Fruit fly (Drosophila melanogaster) whole organism, embryonic: Measurements from ENCODE around the gene Cyp4ac2.

Source experiments
- BEAF-32 ChIP-seq: fragments of 200-800 bp; sonication (Bioruptor generic); optimal IDR thresholded peaks from 3 replicates; lab custom pipeline; 2017; ENCODE audit warnings: missing biosample characterization, missing genetic modification characterization, mild to moderate bottlenecking, moderate library complexity, missing genetic modification reagents
- CG10267 ChIP-seq: fragments of 200-800 bp; sonication (Bioruptor generic); optimal IDR thresholded peaks from 2 replicates; lab custom pipeline; 2018; ENCODE audit warnings: missing biosample characterization, mild to moderate bottlenecking, missing genetic modification characterization, moderate library complexity
- CG10959 ChIP-seq: fragments of 200-800 bp; sonication (Bioruptor generic); IDR thresholded peaks from 2 replicates; pipeline ENCODE4 v1.3.6; 2022; ENCODE audit warnings: missing biosample characterization, missing genetic modification characterization
- CG11093 ChIP-seq: fragments of 200-800 bp; sonication (Bioruptor generic); IDR thresholded peaks from 3 replicates; pipeline ENCODE4 v1.3.6; 2022; ENCODE audit warnings: missing biosample characterization, missing genetic modification characterization
- CG11560 ChIP-seq: fragments of 200-800 bp; sonication (Bioruptor generic); IDR thresholded peaks from 3 replicates; pipeline ENCODE4 v1.3.6; 2022; ENCODE audit warnings: missing biosample characterization, missing genetic modification characterization
- CG11695 ChIP-seq: fragments of 200-800 bp; sonication (Bioruptor generic); IDR thresholded peaks from 3 replicates; pipeline ENCODE4 v1.3.6; 2022; ENCODE audit warnings: missing biosample characterization, missing genetic modification characterization
- CG11696 ChIP-seq: fragments of 200-800 bp; sonication (Bioruptor generic); IDR thresholded peaks from 2 replicates; pipeline ENCODE4 v1.3.6; 2022; ENCODE audit warnings: missing biosample characterization, missing genetic modification characterization
- CG12659 ChIP-seq: fragments of 200-800 bp; sonication (Bioruptor generic); optimal IDR thresholded peaks from 3 replicates; lab custom pipeline; 2017; ENCODE audit warnings: mild to moderate bottlenecking, missing biosample characterization, missing genetic modification reagents, missing genetic modification characterization
- CG1529 ChIP-seq: fragments of 200-800 bp; sonication (Bioruptor generic); optimal IDR thresholded peaks from 3 replicates; lab custom pipeline; 2018; ENCODE audit warnings: missing biosample characterization, missing genetic modification characterization
- CG16779 ChIP-seq: fragments of 200-800 bp; sonication (Bioruptor generic); IDR thresholded peaks from 2 replicates; pipeline ENCODE4 v1.3.6; 2022; ENCODE audit warnings: missing biosample characterization, missing genetic modification characterization
- CG16813 ChIP-seq: fragments of 200-800 bp; sonication (Bioruptor generic); IDR thresholded peaks from 3 replicates; pipeline ENCODE4 v1.3.6; 2022; ENCODE audit warnings: missing biosample characterization, missing genetic modification characterization; ENCODE audit not compliant: partially characterized antibody
- CG17361 ChIP-seq: fragments of 200-800 bp; sonication (Bioruptor generic); IDR thresholded peaks from 3 replicates; pipeline ENCODE4 v1.3.6; 2022; ENCODE audit warnings: missing biosample characterization, missing genetic modification characterization
- CG18764 ChIP-seq: fragments of 200-800 bp; sonication (Bioruptor generic); optimal IDR thresholded peaks from 3 replicates; lab custom pipeline; 2016; ENCODE audit warnings: missing biosample characterization, missing genetic modification characterization
- CG33557 ChIP-seq: fragments of 200-800 bp; sonication (Bioruptor generic); optimal IDR thresholded peaks from 2 replicates; lab custom pipeline; 2019; ENCODE audit warnings: missing biosample characterization, mild to moderate bottlenecking, missing genetic modification characterization, moderate library complexity
- CG34422 ChIP-seq: fragments of 200-800 bp; sonication (Bioruptor generic); IDR thresholded peaks from 3 replicates; pipeline ENCODE4 v1.3.6; 2022; ENCODE audit warnings: missing biosample characterization, missing genetic modification characterization
- CG3847 ChIP-seq: fragments of 200-800 bp; sonication (Bioruptor generic); IDR thresholded peaks from 2 replicates; pipeline ENCODE4 v1.3.6; 2022; ENCODE audit warnings: missing biosample characterization, missing genetic modification characterization
- CG4617 ChIP-seq: fragments of 200-800 bp; sonication (Bioruptor generic); optimal IDR thresholded peaks from 3 replicates; lab custom pipeline; 2016; ENCODE audit warnings: missing biosample characterization, missing genetic modification characterization, borderline replicate concordance
- CG5245 ChIP-seq: fragments of 200-800 bp; sonication (Bioruptor generic); optimal IDR thresholded peaks from 3 replicates; lab custom pipeline; 2016; ENCODE audit warnings: missing biosample characterization, missing genetic modification characterization
- CG6683 ChIP-seq: fragments of 200-800 bp; sonication (Bioruptor generic); optimal IDR thresholded peaks from 2 replicates; lab custom pipeline; 2017; ENCODE audit warnings: missing biosample characterization, mild to moderate bottlenecking, missing genetic modification characterization, missing genetic modification reagents
- CG7839 ChIP-seq: fragments of 200-800 bp; sonication (Bioruptor generic); optimal IDR thresholded peaks from 3 replicates; lab custom pipeline; 2018; ENCODE audit warnings: missing biosample characterization, mild to moderate bottlenecking, missing genetic modification characterization, moderate library complexity
- CG8359 ChIP-seq: fragments of 200-800 bp; sonication (Bioruptor generic); optimal IDR thresholded peaks from 2 replicates; lab custom pipeline; 2017; ENCODE audit warnings: missing biosample characterization, mild to moderate bottlenecking, missing genetic modification characterization, borderline replicate concordance
- D ChIP-seq, 2 experiments: fragments of 200-800 bp in 1 of 2; fragments of >200 bp in 1 of 2; sonication (Bioruptor generic) in 1 of 2; optimal IDR thresholded peaks; 2 replicates in 1 of 2; 3 replicates in 1 of 2; lab custom pipeline; 2017; ENCODE audit warnings: mild to moderate bottlenecking in 1 of 2, missing biosample characterization in 1 of 2, missing genetic modification characterization in 1 of 2, missing genetic modification reagents in 1 of 2
- Dfd ChIP-seq, 2 experiments: fragments of >200 bp; optimal IDR thresholded peaks; 2 replicates each; lab custom pipeline; 2017; ENCODE audit warnings: missing biosample characterization in 2 of 2, missing genetic modification characterization in 2 of 2
- GATAe ChIP-seq: fragments of 200-800 bp; sonication (Bioruptor generic); conservative IDR thresholded peaks from 2 replicates; pipeline ENCODE4 v1.3.6; 2022; ENCODE audit warnings: missing biosample characterization, missing genetic modification characterization
- Gsc ChIP-seq: fragments of 200-800 bp; sonication (Bioruptor generic); IDR thresholded peaks from 2 replicates; pipeline ENCODE4 v1.3.6; 2022; ENCODE audit warnings: missing biosample characterization, missing genetic modification characterization
- HLH3B ChIP-seq: fragments of 200-800 bp; sonication (Bioruptor generic); IDR thresholded peaks from 2 replicates; pipeline ENCODE4 v1.3.6; 2022; ENCODE audit warnings: missing biosample characterization, missing genetic modification characterization
- Hr78 ChIP-seq, 2 experiments: fragments of 200-800 bp in 1 of 2; fragments of >200 bp in 1 of 2; sonication (Bioruptor generic) in 1 of 2; optimal IDR thresholded peaks; 2 replicates each; lab custom pipeline; 2017 to 2019; ENCODE audit warnings: missing biosample characterization in 2 of 2, missing genetic modification characterization in 2 of 2, mild to moderate bottlenecking in 1 of 2, moderate library complexity in 1 of 2
- Hsf ChIP-seq: fragments of 200-800 bp; sonication (Bioruptor generic); optimal IDR thresholded peaks from 3 replicates; lab custom pipeline; 2016; ENCODE audit warnings: missing biosample characterization, missing genetic modification characterization
- MTF-1 ChIP-seq: fragments of 200-800 bp; sonication (Bioruptor generic); optimal IDR thresholded peaks from 2 replicates; lab custom pipeline; 2018; ENCODE audit warnings: missing biosample characterization, mild to moderate bottlenecking, missing genetic modification characterization, borderline replicate concordance
- Nf-YA ChIP-seq: fragments of 200-800 bp; sonication (Bioruptor generic); IDR thresholded peaks from 2 replicates; pipeline ENCODE4 v1.3.6; 2022; ENCODE audit warnings: missing biosample characterization, missing genetic modification characterization
- Xrp1 ChIP-seq: fragments of 200-800 bp; sonication (Bioruptor generic); IDR thresholded peaks from 2 replicates; pipeline ENCODE4 v1.3.6; 2022; ENCODE audit warnings: missing biosample characterization, missing genetic modification characterization
- aop ChIP-seq: fragments of 200-800 bp; sonication (Bioruptor generic); IDR thresholded peaks from 2 replicates; pipeline ENCODE4 v1.3.6; 2022; ENCODE audit warnings: missing biosample characterization, missing genetic modification characterization
- dpn ChIP-seq, 2 experiments: fragments of 200-800 bp; sonication (Bioruptor generic); optimal IDR thresholded peaks; 3 replicates each; lab custom pipeline; 2016; ENCODE audit warnings: missing biosample characterization in 2 of 2, missing genetic modification characterization in 2 of 2
- ems ChIP-seq: fragments of 200-800 bp; sonication (Bioruptor generic); optimal IDR thresholded peaks from 3 replicates; lab custom pipeline; 2016; ENCODE audit warnings: missing biosample characterization, missing genetic modification characterization
- fd3F ChIP-seq: fragments of 200-800 bp; sonication (Bioruptor generic); optimal IDR thresholded peaks from 2 replicates; lab custom pipeline; 2018; ENCODE audit warnings: missing biosample characterization, mild to moderate bottlenecking, missing genetic modification characterization, moderate library complexity
- fd96Cb ChIP-seq: fragments of 200-800 bp; sonication (Bioruptor generic); optimal IDR thresholded peaks from 2 replicates; lab custom pipeline; 2018; ENCODE audit warnings: missing biosample characterization, mild to moderate bottlenecking, missing genetic modification characterization, moderate library complexity
- her ChIP-seq: fragments of 200-800 bp; sonication (Bioruptor generic); optimal IDR thresholded peaks from 2 replicates; lab custom pipeline; 2016; ENCODE audit warnings: missing biosample characterization, missing genetic modification characterization
- klu ChIP-seq: fragments of 200-800 bp; sonication (Bioruptor generic); IDR thresholded peaks from 2 replicates; pipeline ENCODE4 v1.3.6; 2022; ENCODE audit warnings: missing biosample characterization, missing genetic modification characterization
- lov ChIP-seq, 2 experiments: fragments of 200-800 bp in 1 of 2; fragments of >200 bp in 1 of 2; sonication (Bioruptor generic) in 1 of 2; IDR thresholded peaks in 1 of 2; optimal IDR thresholded peaks in 1 of 2; 2 replicates in 1 of 2; 3 replicates in 1 of 2; pipeline versions ENCODE4 v1.3.6 to Lab custom; 2017 to 2022; ENCODE audit warnings: missing biosample characterization in 1 of 2, missing genetic modification characterization in 1 of 2
- oc ChIP-seq: fragments of 200-800 bp; sonication (Bioruptor generic); optimal IDR thresholded peaks from 2 replicates; lab custom pipeline; 2018; ENCODE audit warnings: missing biosample characterization, mild to moderate bottlenecking, missing genetic modification characterization, moderate library complexity
- pzg ChIP-seq: fragments of 200-800 bp; sonication (Bioruptor generic); optimal IDR thresholded peaks from 3 replicates; lab custom pipeline; 2018; ENCODE audit warnings: missing biosample characterization, mild to moderate bottlenecking, missing genetic modification characterization, moderate library complexity
- ranshi ChIP-seq: fragments of 200-800 bp; sonication (Bioruptor generic); IDR thresholded peaks from 2 replicates; pipeline ENCODE4 v1.3.6; 2022; ENCODE audit warnings: missing biosample characterization, missing genetic modification characterization
- rib ChIP-seq: fragments of 200-800 bp; sonication (Bioruptor generic); IDR thresholded peaks from 2 replicates; pipeline ENCODE4 v1.3.6; 2022; ENCODE audit warnings: missing biosample characterization, missing genetic modification characterization
- scrt ChIP-seq: fragments of 200-800 bp; sonication (Bioruptor generic); optimal IDR thresholded peaks from 2 replicates; lab custom pipeline; 2018; ENCODE audit warnings: missing biosample characterization, mild to moderate bottlenecking, missing genetic modification characterization, moderate library complexity
- sisA ChIP-seq: fragments of 200-800 bp; sonication (Bioruptor generic); IDR thresholded peaks from 2 replicates; pipeline ENCODE4 v1.3.6; 2022; ENCODE audit warnings: missing biosample characterization, missing genetic modification characterization
- slou ChIP-seq: fragments of 200-800 bp; sonication (Bioruptor generic); optimal IDR thresholded peaks from 3 replicates; lab custom pipeline; 2016; ENCODE audit warnings: missing biosample characterization, missing genetic modification characterization
- slp2 ChIP-seq: fragments of 200-800 bp; sonication (Bioruptor generic); optimal IDR thresholded peaks from 2 replicates; lab custom pipeline; 2016; ENCODE audit warnings: missing biosample characterization, missing genetic modification characterization
- wdn ChIP-seq: fragments of 200-800 bp; sonication (Bioruptor generic); IDR thresholded peaks from 2 replicates; pipeline ENCODE4 v1.3.6; 2022; ENCODE audit warnings: missing biosample characterization, missing genetic modification characterization
- zen ChIP-seq: fragments of 200-800 bp; sonication (Bioruptor generic); optimal IDR thresholded peaks from 3 replicates; lab custom pipeline; 2018; ENCODE audit warnings: missing biosample characterization, mild to moderate bottlenecking, missing genetic modification characterization, moderate library complexity

Cyp4ac2 gene

DNA sequence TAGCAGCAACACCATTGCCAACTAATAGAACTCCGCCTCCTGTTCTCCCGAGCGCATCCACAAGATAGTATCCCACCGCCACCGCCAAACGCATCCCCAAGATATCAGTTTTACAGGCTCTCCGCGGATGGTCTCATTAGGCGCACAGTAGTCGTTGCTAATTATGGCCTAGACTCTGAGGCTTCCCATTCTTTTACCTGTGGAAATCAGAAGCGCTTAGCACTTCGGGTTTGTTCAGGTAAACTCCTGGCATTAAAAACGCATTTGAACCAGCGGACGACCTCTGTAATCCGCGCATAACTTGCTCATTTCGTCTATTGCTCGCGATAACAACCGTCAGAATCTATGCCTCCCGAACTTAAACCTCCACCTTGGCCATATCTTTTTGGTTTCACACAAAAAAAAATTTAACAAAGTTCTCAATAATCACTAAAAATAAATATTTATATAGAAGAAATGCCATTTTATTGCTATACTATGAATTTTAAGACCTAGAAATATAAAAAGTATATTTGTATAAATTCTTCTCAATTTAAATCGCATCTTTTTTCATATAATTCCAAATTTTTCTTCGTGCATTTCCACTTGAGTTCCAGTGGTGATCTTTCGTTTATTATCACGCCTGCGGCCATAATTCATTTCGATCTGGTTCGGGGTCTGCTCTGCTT, 28.2 kb upstream of the Cyp4ac2 start (continued):
- no peak for TF ChIP-seq slp2
- peak; percentile 59 for TF ChIP-seq CG1529 (GFP tag; lab: Kevin White, UChicago)
- no peak for TF ChIP-seq CG6683 (GFP tag; lab: Kevin White, UChicago)
- TF ChIP-seq CG17361 (GFP tag; lab: Robert Waterston, UW), result peak; percentile 86
- TF ChIP-seq CG8359 (GFP tag; lab: Kevin White, UChicago), result no peak
- TF ChIP-seq CG16779, result no peak
- no peak for TF ChIP-seq aop (GFP tag; lab: Robert Waterston, UW)
- peak; percentile 45 for TF ChIP-seq sisA (GFP tag; lab: Robert Waterston, UW)
- no peak for TF ChIP-seq scrt (GFP tag; lab: Kevin White, UChicago)
- TF ChIP-seq fd3F (GFP tag; lab: Kevin White, UChicago), result no peak
- peak; percentile 88 for TF ChIP-seq Xrp1 (GFP tag; lab: Robert Waterston, UW)
- no peak for TF ChIP-seq pzg (GFP tag; lab: Kevin White, UChicago)
- peak; percentile 11 for TF ChIP-seq CG4617 (GFP tag; lab: Kevin White, UChicago)
- no peak for TF ChIP-seq CG11093 (GFP tag; lab: Robert Waterston, UW)
- TF ChIP-seq CG10267 (tag; lab: Kevin White, UChicago), result peak; percentile 84
- peak; percentile 90 for TF ChIP-seq zen (tag; lab: Kevin White, UChicago)
- TF ChIP-seq CG11696 (GFP tag; lab: Robert Waterston, UW), result no peak
- no peak for TF ChIP-seq CG11560 (tag; lab: Robert Waterston, UW)
- TF ChIP-seq ranshi, result 0 out of 2 replicates have a peak, but pooled peaks have one; percentile 34
- peak; percentile 33 for TF ChIP-seq CG12659
- TF ChIP-seq CG18764 (GFP tag; lab: Kevin White, UChicago), result no peak
- peak; percentile 76 for TF ChIP-seq fd96Cb (tag; lab: Kevin White, UChicago)
- TF ChIP-seq ems (GFP tag; lab: Kevin White, UChicago), result no peak
- no peak for TF ChIP-seq Dfd (GFP tag; optimal IDR thresholded peaks at IDR 0.05; lab: Kevin White, UChicago)
- no peak for TF ChIP-seq GATAe
- TF ChIP-seq wdn (GFP tag; lab: Robert Waterston, UW), result no peak
- TF ChIP-seq lov (optimal IDR thresholded peaks at IDR 0.05; lab: Kevin White, UChicago), result no peak
- TF ChIP-seq lov (GFP tag; IDR thresholded peaks at IDR 0.05; lab: Robert Waterston, UW), result no peak
- peak; percentile 66 for TF ChIP-seq CG7839 (tag; lab: Kevin White, UChicago)
- TF ChIP-seq Hsf (GFP tag; lab: Kevin White, UChicago), result peak; percentile 15
- TF ChIP-seq oc (tag; lab: Kevin White, UChicago), result peak; percentile 82
- TF ChIP-seq MTF-1 (GFP tag; lab: Kevin White, UChicago), result no peak
- TF ChIP-seq HLH3B (GFP tag; lab: Robert Waterston, UW), result peak; percentile 65
- TF ChIP-seq Nf-YA (GFP tag; lab: Robert Waterston, UW), result no peak
- no peak for TF ChIP-seq klu
- no peak for TF ChIP-seq CG5245 (GFP tag; lab: Kevin White, UChicago)
- no peak for TF ChIP-seq CG16813 (GFP tag; lab: Robert Waterston, UW)
- TF ChIP-seq Gsc (GFP tag; lab: Robert Waterston, UW), result no peak
- peak in 1 of 2 experiments; percentile 42 for TF ChIP-seq dpn (GFP tag; optimal IDR thresholded peaks at IDR 0.05; lab: Kevin White, UChicago)
- no peak for TF ChIP-seq her (GFP tag; lab: Kevin White, UChicago)
- TF ChIP-seq CG3847, result no peak
- peak; percentile 74 for TF ChIP-seq CG10959
- peak; percentile 84 for TF ChIP-seq CG33557 (GFP tag; lab: Kevin White, UChicago)
- TF ChIP-seq CG11695 (GFP tag; lab: Robert Waterston, UW), result peak; percentile 59; the same call in 2 of the 3 replicates
- no peak for TF ChIP-seq CG34422
- TF ChIP-seq BEAF-32 (GFP tag; lab: Kevin White, UChicago), result no peak
- no peak for TF ChIP-seq rib (GFP tag; lab: Robert Waterston, UW)
- TF ChIP-seq D (optimal IDR thresholded peaks at IDR 0.05; lab: Kevin White, UChicago), result no peak
- peak; percentile 75 for TF ChIP-seq D (GFP tag; optimal IDR thresholded peaks at IDR 0.05; lab: Kevin White, UChicago)
- TF ChIP-seq Hr78 (GFP tag; optimal IDR thresholded peaks at IDR 0.05; lab: Kevin White, UChicago), result peak in 1 of 2 experiments; percentile 73
- TF ChIP-seq slou (GFP tag; lab: Kevin White, UChicago), result no peak
